Worm (Caenorhabditis elegans) whole organism, L4 larva: Measurements from ENCODE around the gene F18E9.1.

Experiments used
- hmg-1.1 ChIP-seq: fragments of 200-800 bp; sonication (Bioruptor generic); IDR thresholded peaks from 2 replicates; pipeline ENCODE4 v1.3.6; 2022; ENCODE audit warnings: missing genetic modification reagents, missing genetic modification characterization, missing compliant biosample characterization
- jun-1 ChIP-seq: fragments of 150-350 bp; optimal IDR thresholded peaks from 2 replicates; lab custom pipeline; 2014; ENCODE audit warnings: missing biosample characterization, missing genetic modification reagents, missing genetic modification characterization
- nhr-10 ChIP-seq: fragments of 150-350 bp; optimal IDR thresholded peaks from 2 replicates; lab custom pipeline; 2014; ENCODE audit warnings: missing biosample characterization, missing genetic modification characterization
- nhr-237 ChIP-seq: sonication (generic microtip); optimal IDR thresholded peaks from 2 replicates; lab custom pipeline; 2017; ENCODE audit warnings: missing biosample characterization, missing genetic modification characterization
- php-3 ChIP-seq: fragments of 200-800 bp; sonication (Bioruptor generic); IDR thresholded peaks from 2 replicates; pipeline ENCODE4 v1.3.6; 2022; ENCODE audit warnings: missing genetic modification reagents, missing genetic modification characterization, missing compliant biosample characterization
- pqm-1 ChIP-seq: sonication (generic microtip); optimal IDR thresholded peaks from 2 replicates; lab custom pipeline; 2017; ENCODE audit warnings: missing biosample characterization, missing genetic modification characterization
- snpc-4 ChIP-seq: fragments of 150-350 bp; optimal IDR thresholded peaks from 2 replicates; lab custom pipeline; 2014; ENCODE audit warnings: missing biosample characterization, missing genetic modification characterization

DNA sequence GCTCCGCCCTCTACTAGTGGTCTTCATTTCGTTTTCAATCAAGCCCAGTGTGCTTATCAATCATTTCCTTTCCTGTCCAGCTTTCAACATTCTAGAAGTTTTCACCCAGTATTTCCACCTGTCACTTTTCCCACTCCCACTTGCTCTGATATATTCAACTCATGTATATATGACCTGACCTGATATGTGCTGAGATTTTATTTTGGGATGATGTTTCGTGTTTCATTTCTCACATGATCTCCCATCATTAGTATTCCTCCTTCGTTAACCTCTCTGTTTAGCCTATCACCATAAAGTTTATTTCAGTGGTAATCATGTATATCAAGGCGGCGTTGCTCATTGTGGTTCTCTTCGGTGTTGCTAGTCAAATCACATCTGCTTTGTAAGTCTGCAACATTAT lies 8.5 kb upstream of the F18E9.1 start, which contains the start of gene nlp-7:
- TF ChIP-seq hmg-1.1 (GFP tag; lab: Robert Waterston, UW) (no peak), jun-1 (tag; lab: Kevin White, UChicago) (no peak), nhr-237 (tag; lab: Kevin White, UChicago) (no peak), pqm-1 (tag; lab: Kevin White, UChicago) (no peak), php-3 (GFP tag; lab: Robert Waterston, UW) (no peak), nhr-10 (no peak), snpc-4 (no peak)
